Worm (Caenorhabditis elegans) whole organism, young adult: ENCODE measurements around the gene Y46G5A.8.

Experiments used
- B0019.2 ChIP-seq: fragments of 200-800 bp; sonication (Bioruptor generic); conservative IDR thresholded peaks from 2 replicates; pipeline ENCODE4 v1.3.6; 2022; ENCODE audit warnings: missing genetic modification reagents, missing genetic modification characterization, missing compliant biosample characterization
- B0336.3 ChIP-seq: fragments of 200-800 bp; sonication (Bioruptor generic); IDR thresholded peaks from 2 replicates; pipeline ENCODE4 v1.3.6; 2022; ENCODE audit warnings: missing genetic modification characterization, missing compliant biosample characterization
- C17E4.6 ChIP-seq: fragments of 200-800 bp; sonication (Bioruptor generic); IDR thresholded peaks from 2 replicates; pipeline ENCODE4 v1.3.6; 2022; ENCODE audit warnings: missing genetic modification reagents, missing genetic modification characterization, missing compliant biosample characterization
- D2030.7 ChIP-seq: fragments of 200-800 bp; sonication (Bioruptor generic); IDR thresholded peaks from 2 replicates; pipeline ENCODE4 v1.3.6; 2022; ENCODE audit warnings: missing genetic modification reagents, missing genetic modification characterization, missing compliant biosample characterization
- F23B12.7 ChIP-seq: sonication (generic microtip); optimal IDR thresholded peaks from 2 replicates; lab custom pipeline; 2017; ENCODE audit warnings: missing genetic modification characterization, mild to moderate bottlenecking, missing compliant biosample characterization, antibody characterized with exemption, moderate library complexity; ENCODE audit not compliant: insufficient read depth
- F37B4.10 ChIP-seq: fragments of 200-800 bp; sonication (Bioruptor generic); IDR thresholded peaks from 2 replicates; pipeline ENCODE4 v1.3.6; 2022; ENCODE audit warnings: missing genetic modification characterization, missing compliant biosample characterization
- F39B2.1 ChIP-seq: fragments of 200-800 bp; sonication (Bioruptor generic); IDR thresholded peaks from 2 replicates; pipeline ENCODE4 v1.3.6; 2022; ENCODE audit warnings: missing genetic modification reagents, missing genetic modification characterization, missing compliant biosample characterization
- F49E8.2 ChIP-seq: sonication (generic microtip); optimal IDR thresholded peaks from 3 replicates; lab custom pipeline; 2017; ENCODE audit warnings: missing genetic modification characterization, mild to moderate bottlenecking, missing compliant biosample characterization, antibody characterized with exemption, moderate library complexity; ENCODE audit not compliant: insufficient read depth
- F57A8.1 ChIP-seq: fragments of 200-800 bp; sonication (Bioruptor generic); optimal IDR thresholded peaks from 2 replicates; lab custom pipeline; 2018; ENCODE audit warnings: mild to moderate bottlenecking, missing genetic modification characterization, moderate library complexity, missing compliant biosample characterization
- F57C9.4 ChIP-seq: sonication (generic microtip); optimal IDR thresholded peaks from 2 replicates; lab custom pipeline; 2017; ENCODE audit warnings: mild to moderate bottlenecking, missing genetic modification characterization, missing compliant biosample characterization
- K11D2.4 ChIP-seq: fragments of 200-800 bp; sonication (Bioruptor generic); IDR thresholded peaks from 2 replicates; pipeline ENCODE4 v1.3.6; 2022; ENCODE audit warnings: missing genetic modification reagents, missing genetic modification characterization, missing compliant biosample characterization
- Y56A3A.18 ChIP-seq: fragments of 200-800 bp; sonication (Bioruptor generic); IDR thresholded peaks from 2 replicates; pipeline ENCODE4 v1.3.6; 2022; ENCODE audit warnings: missing genetic modification reagents, missing genetic modification characterization, missing compliant biosample characterization
- aptf-2 ChIP-seq: fragments of 200-800 bp; sonication (Bioruptor generic); conservative IDR thresholded peaks from 2 replicates; pipeline ENCODE4 v1.3.6; 2022; ENCODE audit warnings: missing genetic modification reagents, missing genetic modification characterization, missing compliant biosample characterization
- athp-1 ChIP-seq: sonication (generic microtip); optimal IDR thresholded peaks from 2 replicates; lab custom pipeline; 2017; ENCODE audit warnings: mild to moderate bottlenecking, missing genetic modification characterization, missing compliant biosample characterization
- attf-6 ChIP-seq: fragments of 200-800 bp; sonication (Bioruptor generic); IDR thresholded peaks from 2 replicates; pipeline ENCODE4 v1.3.6; 2022; ENCODE audit warnings: missing genetic modification reagents, missing genetic modification characterization, missing compliant biosample characterization
- ceh-100 ChIP-seq: fragments of 200-800 bp; sonication (Bioruptor generic); IDR thresholded peaks from 2 replicates; pipeline ENCODE4 v1.3.6; 2022; ENCODE audit warnings: missing genetic modification reagents, missing genetic modification characterization, missing compliant biosample characterization
- ceh-27 ChIP-seq: fragments of 200-800 bp; sonication (Bioruptor generic); optimal IDR thresholded peaks from 2 replicates; lab custom pipeline; 2018; ENCODE audit warnings: mild to moderate bottlenecking, missing genetic modification characterization, moderate library complexity, missing compliant biosample characterization
- dox-1 ChIP-seq: fragments of 200-800 bp; sonication (Bioruptor generic); IDR thresholded peaks from 2 replicates; pipeline ENCODE4 v1.3.6; 2022; ENCODE audit warnings: missing genetic modification reagents, missing genetic modification characterization, missing compliant biosample characterization
- efl-1 ChIP-seq: fragments of 150-350 bp; optimal IDR thresholded peaks from 2 replicates; lab custom pipeline; 2014; ENCODE audit warnings: missing biosample characterization, missing genetic modification reagents, missing genetic modification characterization
- egrh-3 ChIP-seq: fragments of 200-800 bp; sonication (Bioruptor generic); IDR thresholded peaks from 2 replicates; pipeline ENCODE4 v1.3.6; 2022; ENCODE audit warnings: missing genetic modification reagents, missing genetic modification characterization, missing compliant biosample characterization
- ekl-4 ChIP-seq: fragments of 200-800 bp; sonication (Bioruptor generic); IDR thresholded peaks from 2 replicates; pipeline ENCODE4 v1.3.6; 2022; ENCODE audit warnings: missing genetic modification reagents, missing genetic modification characterization, missing compliant biosample characterization
- hmg-1.2 ChIP-seq: fragments of 200-800 bp; sonication (Bioruptor generic); IDR thresholded peaks from 2 replicates; pipeline ENCODE4 v1.3.6; 2022; ENCODE audit warnings: missing genetic modification reagents, missing genetic modification characterization, missing compliant biosample characterization
- hrde-1 ChIP-seq: sonication (generic microtip); optimal IDR thresholded peaks from 2 replicates; lab custom pipeline; 2016; ENCODE audit warnings: missing genetic modification characterization, mild to moderate bottlenecking, missing compliant biosample characterization, moderate library complexity, missing genotype, missing genetic modification reagents, borderline replicate concordance
- hsf-1 ChIP-seq: fragments of 200-800 bp; sonication (Bioruptor generic); IDR thresholded peaks from 2 replicates; pipeline ENCODE4 v1.3.6; 2022; ENCODE audit warnings: missing genetic modification reagents, missing genetic modification characterization, missing compliant biosample characterization
- lin-35 ChIP-seq, 3 experiments: fragments of 150-350 bp in 2 of 3; sonication (generic microtip) in 1 of 3; optimal IDR thresholded peaks; 2 replicates each; lab custom pipeline; 2014 to 2018; ENCODE audit warnings: missing biosample characterization in 3 of 3, missing genetic modification characterization in 3 of 3, missing genetic modification reagents in 3 of 3
- lin-54 ChIP-seq: fragments of 200-800 bp; sonication (Bioruptor generic); optimal IDR thresholded peaks from 2 replicates; lab custom pipeline; 2018; ENCODE audit warnings: mild to moderate bottlenecking, missing genetic modification characterization, missing compliant biosample characterization
- lsl-1 ChIP-seq: fragments of 200-800 bp; sonication (Bioruptor generic); optimal IDR thresholded peaks from 2 replicates; lab custom pipeline; 2018; ENCODE audit warnings: mild to moderate bottlenecking, missing genetic modification characterization, moderate library complexity, missing compliant biosample characterization
- madf-6 ChIP-seq: fragments of 200-800 bp; sonication (Bioruptor generic); IDR thresholded peaks from 2 replicates; pipeline ENCODE4 v1.3.6; 2022; ENCODE audit warnings: missing genetic modification reagents, missing genetic modification characterization, missing compliant biosample characterization
- mcd-1 ChIP-seq: fragments of 200-800 bp; sonication (Bioruptor generic); IDR thresholded peaks from 2 replicates; pipeline ENCODE4 v1.3.6; 2022; ENCODE audit warnings: missing genetic modification reagents, missing genetic modification characterization, missing compliant biosample characterization
- nhr-120 ChIP-seq: fragments of 200-800 bp; sonication (Bioruptor generic); IDR thresholded peaks from 2 replicates; pipeline ENCODE4 v1.3.6; 2022; ENCODE audit warnings: missing genetic modification characterization, missing compliant biosample characterization
- nhr-27 ChIP-seq: fragments of 200-800 bp; sonication (Bioruptor generic); optimal IDR thresholded peaks from 2 replicates; lab custom pipeline; 2018; ENCODE audit warnings: mild to moderate bottlenecking, missing genetic modification characterization, moderate library complexity, missing compliant biosample characterization
- nhr-80 ChIP-seq: sonication (generic microtip); optimal IDR thresholded peaks from 2 replicates; lab custom pipeline; 2016; ENCODE audit warnings: missing genetic modification characterization, missing compliant biosample characterization
- pha-4 ChIP-seq: fragments of 150-350 bp; sonication (generic microtip); optimal IDR thresholded peaks from 2 replicates; lab custom pipeline; 2014; ENCODE audit warnings: missing biosample characterization, missing genetic modification reagents, missing genetic modification characterization
- rcor-1 ChIP-seq: fragments of 200-800 bp; sonication (Bioruptor generic); IDR thresholded peaks from 2 replicates; pipeline ENCODE4 v1.3.6; 2022; ENCODE audit warnings: missing genetic modification reagents, missing genetic modification characterization, missing compliant biosample characterization
- rpc-1 ChIP-seq, 2 experiments: fragments of 150-350 bp in 1 of 2; sonication (generic microtip) in 1 of 2; optimal IDR thresholded peaks; 2 replicates each; lab custom pipeline; 2014 to 2018; ENCODE audit warnings: missing biosample characterization in 1 of 2, missing genetic modification characterization in 1 of 2, missing genetic modification reagents in 1 of 2, missing genotype in 1 of 2
- sdz-38 ChIP-seq: sonication (generic microtip); optimal IDR thresholded peaks from 2 replicates; lab custom pipeline; 2016; ENCODE audit warnings: missing genotype, missing genetic modification characterization, missing compliant biosample characterization
- snpc-3.4 ChIP-seq: sonication (generic microtip); optimal IDR thresholded peaks from 2 replicates; lab custom pipeline; 2017; ENCODE audit warnings: missing genetic modification characterization, mild to moderate bottlenecking, missing compliant biosample characterization, antibody characterized with exemption, moderate library complexity, missing genotype, missing genetic modification reagents
- tbx-9 ChIP-seq: sonication (generic microtip); optimal IDR thresholded peaks from 2 replicates; lab custom pipeline; 2016; ENCODE audit warnings: borderline replicate concordance, missing genetic modification characterization, inconsistent platforms, missing compliant biosample characterization
- zfh-2 ChIP-seq: fragments of 200-800 bp; sonication (Bioruptor generic); conservative IDR thresholded peaks from 2 replicates; pipeline ENCODE4 v1.3.6; 2022; ENCODE audit warnings: missing genetic modification reagents, missing genetic modification characterization, missing compliant biosample characterization
- ztf-25 ChIP-seq: fragments of 200-800 bp; sonication (Bioruptor generic); IDR thresholded peaks from 2 replicates; pipeline ENCODE4 v1.3.6; 2022; ENCODE audit warnings: missing genetic modification reagents, missing genetic modification characterization, missing compliant biosample characterization
- ztf-28 ChIP-seq: fragments of 200-800 bp; sonication (Bioruptor generic); IDR thresholded peaks from 2 replicates; pipeline ENCODE4 v1.3.6; 2022; ENCODE audit warnings: missing genetic modification reagents, missing genetic modification characterization, missing compliant biosample characterization

Y46G5A.8 gene

DNA sequence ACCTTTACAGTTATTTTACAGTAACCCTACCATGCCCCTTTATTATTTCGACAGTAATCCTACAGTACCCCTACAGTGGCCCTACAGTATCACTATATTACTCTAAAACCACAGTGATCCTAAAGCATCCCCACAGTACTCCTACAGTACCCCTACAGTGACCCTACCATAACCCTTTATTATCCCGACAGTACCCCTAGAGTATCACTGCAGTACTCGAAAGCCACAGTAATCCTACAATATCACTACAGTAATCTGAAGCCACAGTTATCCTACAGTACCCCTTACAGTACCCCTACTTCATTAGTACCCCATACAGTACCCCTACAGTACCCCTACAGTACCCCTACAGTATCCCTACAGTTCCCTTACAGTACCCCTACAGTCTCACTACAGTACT, 8.3 kb downstream of the Y46G5A.8 start:
- no peak for TF ChIP-seq aptf-2 (GFP tag; lab: Robert Waterston, UW)
- 0 out of 2 replicates have a peak, but pooled peaks have one; percentile 18 for TF ChIP-seq B0019.2 (GFP tag; lab: Robert Waterston, UW)
- no peak for TF ChIP-seq F57A8.1 (GFP tag; lab: Kevin White, UChicago)

DNA sequence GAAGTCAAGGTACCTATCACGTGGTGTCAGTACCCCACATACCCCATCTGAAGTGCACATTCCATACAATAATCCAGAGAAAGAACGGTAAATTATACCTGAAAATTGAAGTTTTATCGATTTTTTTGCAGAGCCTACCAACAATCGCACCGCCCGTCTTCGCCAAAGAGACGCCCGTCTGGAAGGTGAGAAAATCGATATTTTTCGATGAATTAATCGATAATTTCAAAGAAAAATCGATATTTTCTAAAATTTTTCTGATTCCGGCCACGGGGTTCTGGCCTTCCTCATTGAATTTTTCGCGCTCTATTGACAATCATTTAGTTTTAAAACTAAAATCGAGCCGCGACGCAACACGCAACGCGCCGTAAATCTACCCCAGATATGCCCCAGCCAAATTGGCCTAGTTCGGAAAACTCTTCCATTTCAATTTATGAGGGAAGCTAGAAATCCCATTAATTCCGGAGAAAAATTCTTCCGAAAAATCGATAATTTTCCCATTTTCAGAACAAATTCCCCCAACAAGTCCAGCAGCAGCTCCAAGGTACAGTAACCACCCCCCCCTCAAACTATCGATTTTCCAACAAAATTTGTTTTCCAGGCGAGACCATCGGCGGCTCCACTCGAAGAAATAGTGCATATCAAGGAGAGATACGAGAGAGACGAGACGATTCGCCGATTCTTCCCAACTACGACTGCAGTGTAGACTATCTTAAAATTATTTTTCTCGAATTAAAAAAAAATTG, 10.5 kb downstream of the Y46G5A.8 start:
- peak; percentile 50 for TF ChIP-seq madf-6 (GFP tag; lab: Robert Waterston, UW)
- TF ChIP-seq D2030.7 = no peak
- TF ChIP-seq rcor-1 (GFP tag; lab: Robert Waterston, UW) = no peak
- TF ChIP-seq nhr-120 (GFP tag; lab: Robert Waterston, UW) = no peak
- no peak for TF ChIP-seq ceh-27 (GFP tag; lab: Kevin White, UChicago)
- 0 out of 2 replicates have a peak, but pooled peaks have one; percentile 16 for TF ChIP-seq attf-6 (GFP tag; lab: Robert Waterston, UW)
- peak; percentile 14 for TF ChIP-seq lsl-1 (GFP tag; lab: Kevin White, UChicago)
- TF ChIP-seq snpc-3.4 (tag; lab: Kevin White, UChicago) = peak; percentile 6
- TF ChIP-seq B0336.3 = peak; percentile 59; the same call in 1 of the 2 replicates
- TF ChIP-seq ekl-4 (GFP tag; lab: Robert Waterston, UW) = peak; percentile 63
- TF ChIP-seq F23B12.7 = no peak
- TF ChIP-seq hsf-1 (GFP tag; lab: Robert Waterston, UW) = no peak
- TF ChIP-seq ztf-25 (GFP tag; lab: Robert Waterston, UW) = no peak
- TF ChIP-seq ceh-100 (GFP tag; lab: Robert Waterston, UW) = no peak
- TF ChIP-seq sdz-38 (tag; lab: Kevin White, UChicago) = no peak
- peak; percentile 27; the same call in 1 of the 2 replicates for TF ChIP-seq mcd-1 (GFP tag; lab: Robert Waterston, UW)
- peak; percentile 9 for TF ChIP-seq F49E8.2 (tag; lab: Kevin White, UChicago)
- peak; percentile 25 for TF ChIP-seq nhr-27
- TF ChIP-seq hmg-1.2 = 0 out of 2 replicates have a peak, but pooled peaks have one; percentile 11

- peak; percentile 82 for TF ChIP-seq zfh-2 (GFP tag; lab: Robert Waterston, UW)
- no peak for TF ChIP-seq hrde-1
- TF ChIP-seq efl-1 (GFP tag; lab: Kevin White, UChicago) = no peak
- TF ChIP-seq lsl-1 (GFP tag; lab: Kevin White, UChicago) = no peak
- no peak for TF ChIP-seq K11D2.4 (GFP tag; lab: Robert Waterston, UW)
- TF ChIP-seq egrh-3 (GFP tag; lab: Robert Waterston, UW) = peak; percentile 59; the same call in 1 of the 2 replicates
Observed at ce11 chrII:12767258-12767824, 11.2 kb downstream of the Y46G5A.8 start.

ce11 chrII:12768167-12768712, 12.1 kb downstream of the Y46G5A.8 start, which contains the start of the genes vps-2 and tiar-2:
TSS of gene vps-2 (minus strand) at chrII:12768217.
TSS of gene tiar-2 (plus strand) at chrII:12768686.
- TF ChIP-seq B0019.2 (GFP tag; lab: Robert Waterston, UW) (no peak), Y56A3A.18 (no peak), nhr-80 (tag; lab: Kevin White, UChicago) (peak; percentile 7), lsl-1 (GFP tag; lab: Kevin White, UChicago) (peak; percentile 2), F39B2.1 (GFP tag; lab: Robert Waterston, UW) (no peak), C17E4.6 (GFP tag; lab: Robert Waterston, UW) (no peak), lin-54 (GFP tag; lab: Kevin White, UChicago) (peak; percentile 39), ztf-28 (no peak), lin-35 (GFP tag; optimal IDR thresholded peaks at IDR 0.05; lab: Kevin White, UChicago) (no peak), pha-4 (no peak), dox-1 (0 out of 2 replicates have a peak, but pooled peaks have one; percentile 18), athp-1 (tag; lab: Kevin White, UChicago) (no peak), tbx-9 (tag; lab: Kevin White, UChicago) (no peak), hmg-1.2 (peak; percentile 54), F57C9.4 (no peak), rpc-1 (optimal IDR thresholded peaks at IDR 0.05; lab: Kevin White, UChicago) (no peak), rpc-1 (tag; optimal IDR thresholded peaks at IDR 0.05; lab: Kevin White, UChicago) (no peak), F37B4.10 (no peak)
